Worm (Caenorhabditis elegans) whole organism, L3 larva: ENCODE results near the gene drl-1.

ENCODE experiments used
- aly-2 ChIP-seq: fragments of 150-350 bp; optimal IDR thresholded peaks from 2 replicates; lab custom pipeline; 2014; ENCODE audit warnings: missing biosample characterization, missing genetic modification characterization
- ceh-82 ChIP-seq: fragments of 150-350 bp; optimal IDR thresholded peaks from 2 replicates; lab custom pipeline; 2014; ENCODE audit warnings: missing biosample characterization, missing genetic modification characterization
- egl-27 ChIP-seq: sonication (generic microtip); optimal IDR thresholded peaks from 4 replicates; lab custom pipeline; 2017; ENCODE audit warnings: missing biosample characterization, missing genetic modification reagents, missing genetic modification characterization
- elt-1 ChIP-seq: fragments of 150-350 bp; optimal IDR thresholded peaks from 2 replicates; lab custom pipeline; 2014; ENCODE audit warnings: missing biosample characterization, missing genetic modification characterization
- eor-1 ChIP-seq, 2 experiments: fragments of 150-350 bp; optimal IDR thresholded peaks; 2 replicates each; lab custom pipeline; 2014 to 2018; ENCODE audit warnings: missing biosample characterization in 2 of 2, missing genetic modification characterization in 2 of 2
- fkh-10 ChIP-seq: sonication (generic microtip); optimal IDR thresholded peaks from 2 replicates; lab custom pipeline; 2017; ENCODE audit warnings: missing biosample characterization, missing genetic modification reagents, missing genetic modification characterization
- fos-1 ChIP-seq: fragments of 150-350 bp; optimal IDR thresholded peaks from 2 replicates; lab custom pipeline; 2014; ENCODE audit warnings: missing biosample characterization, missing genetic modification characterization
- nhr-237 ChIP-seq: fragments of 150-350 bp; optimal IDR thresholded peaks from 2 replicates; lab custom pipeline; 2014; ENCODE audit warnings: missing biosample characterization, missing genetic modification characterization
- nhr-77 ChIP-seq: fragments of 150-350 bp; optimal IDR thresholded peaks from 2 replicates; lab custom pipeline; 2014; ENCODE audit warnings: missing biosample characterization, missing genetic modification characterization
- pqm-1 ChIP-seq: fragments of 150-350 bp; optimal IDR thresholded peaks from 2 replicates; lab custom pipeline; 2017; ENCODE audit warnings: missing biosample characterization, missing genetic modification characterization, inconsistent platforms
- sea-2 ChIP-seq: fragments of 150-350 bp; sonication (generic microtip); optimal IDR thresholded peaks from 4 replicates; lab custom pipeline; 2014; ENCODE audit warnings: missing biosample characterization, missing genetic modification reagents, missing genetic modification characterization
- ztf-11 ChIP-seq: fragments of 150-350 bp; optimal IDR thresholded peaks from 2 replicates; lab custom pipeline; 2014; ENCODE audit warnings: missing biosample characterization, missing genetic modification characterization

DNA sequence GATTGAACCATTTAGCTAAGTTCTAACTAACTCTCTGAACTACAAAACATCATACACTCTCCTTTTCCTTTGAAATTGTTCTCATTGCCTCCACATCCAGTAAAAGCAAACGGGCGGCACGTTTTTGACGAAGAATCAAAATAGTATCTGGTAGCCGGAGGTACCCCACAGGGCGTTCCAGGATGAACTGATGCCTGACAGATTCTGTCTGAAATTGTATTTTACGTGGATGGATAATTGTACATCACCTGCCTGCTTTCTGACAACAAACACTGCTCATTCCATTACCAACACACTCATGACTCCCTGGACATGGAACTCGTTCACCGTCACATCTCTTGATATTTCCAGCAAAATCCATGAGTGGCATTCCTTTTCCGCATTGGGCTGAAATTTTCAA is 34.5 kb upstream of the drl-1 start:
- TF ChIP-seq egl-27 (tag; lab: Kevin White, UChicago) (no peak), elt-1 (no peak), aly-2 (tag; lab: Kevin White, UChicago) (no peak), nhr-77 (no peak), ztf-11 (no peak), pqm-1 (tag; lab: Kevin White, UChicago) (no peak), nhr-237 (tag; lab: Kevin White, UChicago) (no peak), fos-1 (tag; lab: Kevin White, UChicago) (no peak), ceh-82 (no peak), fkh-10 (GFP tag; lab: Kevin White, UChicago) (no peak), sea-2 (no peak), eor-1 (tag; optimal IDR thresholded peaks at IDR 0.05; lab: Kevin White, UChicago) (no peak)
